Worm (Caenorhabditis elegans) whole organism, L4 larva: ENCODE data around the gene slc-25A18.2.

Source experiments
- F26F4.8 ChIP-seq: fragments of 200-800 bp; sonication (Bioruptor generic); conservative IDR thresholded peaks from 2 replicates; pipeline ENCODE4 v1.3.6; 2022; ENCODE audit warnings: missing genetic modification characterization, missing compliant biosample characterization
- ZK337.2 ChIP-seq: fragments of 200-800 bp; sonication (Bioruptor generic); IDR thresholded peaks from 2 replicates; pipeline ENCODE4 v1.3.6; 2022; ENCODE audit warnings: missing genetic modification reagents, missing genetic modification characterization, missing compliant biosample characterization
- aha-1 ChIP-seq: fragments of 150-350 bp; peaks from one replicate; lab custom pipeline; 2014; ENCODE audit warnings: missing biosample characterization, missing genetic modification characterization
- aly-2 ChIP-seq: sonication (generic microtip); optimal IDR thresholded peaks from 2 replicates; lab custom pipeline; 2018; ENCODE audit warnings: missing biosample characterization, missing genetic modification characterization
- arid-1 ChIP-seq: fragments of 200-800 bp; sonication (Bioruptor generic); conservative IDR thresholded peaks from 2 replicates; pipeline ENCODE4 v1.3.6; 2022; ENCODE audit warnings: missing genetic modification reagents, missing genetic modification characterization, missing compliant biosample characterization
- ceh-62 ChIP-seq: sonication (generic microtip); optimal IDR thresholded peaks from 2 replicates; lab custom pipeline; 2017; ENCODE audit warnings: missing biosample characterization, missing genetic modification characterization
- daf-16 ChIP-seq, 3 experiments: sonication (generic microtip); optimal IDR thresholded peaks; 2 replicates each; lab custom pipeline; 2016 to 2017; ENCODE audit warnings: missing genetic modification characterization in 3 of 3, missing genetic modification reagents in 3 of 3, mild to moderate bottlenecking in 2 of 3, missing compliant biosample characterization in 2 of 3, missing biosample characterization in 1 of 3, moderate library complexity in 1 of 3
- daf-19 ChIP-seq: fragments of 200-800 bp; sonication (Bioruptor generic); conservative IDR thresholded peaks from 2 replicates; pipeline ENCODE4 v1.3.6; 2022; ENCODE audit warnings: missing genetic modification characterization, missing compliant biosample characterization
- daf-8 ChIP-seq: fragments of 200-800 bp; sonication (Bioruptor generic); IDR thresholded peaks from 2 replicates; pipeline ENCODE4 v1.3.6; 2022; ENCODE audit warnings: missing genetic modification characterization, missing compliant biosample characterization
- dmd-6 ChIP-seq: fragments of 200-800 bp; sonication (Bioruptor generic); IDR thresholded peaks from 2 replicates; pipeline ENCODE4 v1.3.6; 2022; ENCODE audit warnings: missing genetic modification reagents, missing genetic modification characterization, missing compliant biosample characterization
- dmd-8 ChIP-seq: fragments of 200-800 bp; sonication (Bioruptor generic); IDR thresholded peaks from 2 replicates; pipeline ENCODE4 v1.3.6; 2022; ENCODE audit warnings: missing genetic modification characterization, missing compliant biosample characterization
- dve-1 ChIP-seq: sonication (generic microtip); optimal IDR thresholded peaks from 2 replicates; lab custom pipeline; 2017; ENCODE audit warnings: antibody characterized with exemption, mild to moderate bottlenecking, missing genetic modification characterization, missing compliant biosample characterization; ENCODE audit not compliant: insufficient read depth
- egl-27 ChIP-seq: sonication (generic microtip); optimal IDR thresholded peaks from 3 replicates; lab custom pipeline; 2017; ENCODE audit warnings: missing biosample characterization, missing genetic modification reagents, missing genetic modification characterization
- fkh-10 ChIP-seq: fragments of 150-350 bp; optimal IDR thresholded peaks from 2 replicates; lab custom pipeline; 2014; ENCODE audit warnings: missing biosample characterization, missing genetic modification reagents, missing genetic modification characterization
- gei-8 ChIP-seq: fragments of 200-800 bp; sonication (Bioruptor generic); optimal IDR thresholded peaks from 2 replicates; lab custom pipeline; 2018; ENCODE audit warnings: mild to moderate bottlenecking, missing genetic modification characterization, missing compliant biosample characterization
- hif-1 ChIP-seq, 2 experiments: sonication (generic microtip); optimal IDR thresholded peaks; 2 replicates each; lab custom pipeline; 2016 to 2017; ENCODE audit warnings: missing compliant biosample characterization in 2 of 2, missing genetic modification characterization in 2 of 2, missing genetic modification reagents in 2 of 2, missing genotype in 2 of 2, mild to moderate bottlenecking in 1 of 2
- hlh-11 ChIP-seq: fragments of 200-800 bp; sonication (Bioruptor generic); optimal IDR thresholded peaks from 2 replicates; lab custom pipeline; 2018; ENCODE audit warnings: mild to moderate bottlenecking, missing genetic modification characterization, missing compliant biosample characterization
- hlh-30 ChIP-seq: sonication (generic microtip); optimal IDR thresholded peaks from 2 replicates; lab custom pipeline; 2017; ENCODE audit warnings: antibody characterized with exemption, mild to moderate bottlenecking, missing genetic modification characterization, missing compliant biosample characterization; ENCODE audit not compliant: insufficient read depth
- lin-15B ChIP-seq: fragments of 150-350 bp; sonication (generic microtip); optimal IDR thresholded peaks from 3 replicates; lab custom pipeline; 2014; ENCODE audit warnings: missing biosample characterization, missing genetic modification characterization
- madf-9 ChIP-seq: fragments of 200-800 bp; sonication (Bioruptor generic); conservative IDR thresholded peaks from 2 replicates; pipeline ENCODE4 v1.3.6; 2022; ENCODE audit warnings: missing genetic modification reagents, missing genetic modification characterization, missing compliant biosample characterization
- mxl-2 ChIP-seq: fragments of 200-800 bp; sonication (Bioruptor generic); conservative IDR thresholded peaks from 2 replicates; pipeline ENCODE4 v1.3.6; 2022; ENCODE audit warnings: missing genetic modification reagents, missing genetic modification characterization, missing compliant biosample characterization
- mxl-3 ChIP-seq: fragments of 200-800 bp; sonication (Bioruptor generic); optimal IDR thresholded peaks from 2 replicates; lab custom pipeline; 2018; ENCODE audit warnings: mild to moderate bottlenecking, missing genetic modification characterization, missing compliant biosample characterization
- nhr-28 ChIP-seq: fragments of 150-350 bp; optimal IDR thresholded peaks from 2 replicates; lab custom pipeline; 2014; ENCODE audit warnings: missing biosample characterization, missing genetic modification characterization
- nhr-42 ChIP-seq: fragments of 200-800 bp; sonication (Bioruptor generic); IDR thresholded peaks from 2 replicates; pipeline ENCODE4 v1.3.6; 2022; ENCODE audit warnings: missing genetic modification characterization, missing compliant biosample characterization
- nhr-48 ChIP-seq: sonication (generic microtip); optimal IDR thresholded peaks from 2 replicates; lab custom pipeline; 2016; ENCODE audit warnings: mild to moderate bottlenecking, missing genetic modification characterization, missing compliant biosample characterization
- nhr-77 ChIP-seq: fragments of 150-350 bp; optimal IDR thresholded peaks from 2 replicates; lab custom pipeline; 2014; ENCODE audit warnings: missing biosample characterization, missing genetic modification characterization
- php-3 ChIP-seq: fragments of 200-800 bp; sonication (Bioruptor generic); IDR thresholded peaks from 2 replicates; pipeline ENCODE4 v1.3.6; 2022; ENCODE audit warnings: missing genetic modification reagents, missing genetic modification characterization, missing compliant biosample characterization
- pqm-1 ChIP-seq: sonication (generic microtip); optimal IDR thresholded peaks from 2 replicates; lab custom pipeline; 2017; ENCODE audit warnings: missing biosample characterization, missing genetic modification characterization
- snpc-4 ChIP-seq: fragments of 150-350 bp; optimal IDR thresholded peaks from 2 replicates; lab custom pipeline; 2014; ENCODE audit warnings: missing biosample characterization, missing genetic modification characterization
- unc-130 ChIP-seq: sonication (generic microtip); optimal IDR thresholded peaks from 2 replicates; lab custom pipeline; 2016; ENCODE audit warnings: missing genetic modification reagents, missing genetic modification characterization, missing compliant biosample characterization
- unc-62 ChIP-seq, 3 experiments: fragments of 150-350 bp in 1 of 3; sonication (generic microtip); optimal IDR thresholded peaks in 2 of 3; peaks in 1 of 3; 1 replicate in 1 of 3; 2 replicates in 2 of 3; lab custom pipeline; 2014 to 2017; ENCODE audit warnings: missing biosample characterization in 3 of 3, missing genetic modification characterization in 3 of 3, missing genetic modification reagents in 3 of 3, missing genotype in 1 of 3
- vab-7 ChIP-seq: fragments of 200-800 bp; sonication (Bioruptor generic); IDR thresholded peaks from 2 replicates; pipeline ENCODE4 v1.3.6; 2022; ENCODE audit warnings: missing genetic modification reagents, missing genetic modification characterization, missing compliant biosample characterization
- zfp-3 ChIP-seq: fragments of 200-800 bp; sonication (Bioruptor generic); conservative IDR thresholded peaks from 2 replicates; pipeline ENCODE4 v1.3.6; 2022; ENCODE audit warnings: missing genetic modification reagents, missing genetic modification characterization, missing compliant biosample characterization

slc-25A18.2 gene

DNA sequence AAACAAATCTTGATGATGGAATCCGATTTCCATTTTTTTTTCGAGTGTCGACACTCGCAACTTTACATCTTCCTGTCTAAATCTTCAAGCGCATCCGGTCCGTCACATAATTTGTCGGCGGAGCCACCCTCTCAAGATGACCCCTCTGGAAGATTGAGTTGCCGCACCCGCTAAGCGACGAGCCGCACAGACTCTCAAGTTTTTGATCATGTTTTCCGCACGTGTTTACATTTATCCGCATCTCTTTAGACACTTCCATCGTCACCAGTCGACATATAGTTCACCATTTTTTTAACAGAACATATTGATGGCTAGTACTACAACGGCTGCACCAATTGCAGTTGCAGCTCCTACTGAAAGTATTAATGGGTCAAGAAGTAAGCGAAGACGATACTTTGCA lies 16.6 kb downstream of the slc-25A18.2 start, which contains the start of gene F55G1.1:
F55G1.1 (plus strand) TSS at position 301 of the 400 bp plus-strand sequence.
- TF ChIP-seq nhr-77 (tag; lab: Kevin White, UChicago): no peak
- TF ChIP-seq unc-62 (GFP tag; optimal IDR thresholded peaks at IDR 0.05 in 1 of 2; lab: Kevin White, UChicago): peak in 1 of 2 experiments; percentile 79
- TF ChIP-seq unc-62 (tag; optimal IDR thresholded peaks at IDR 0.05; lab: Kevin White, UChicago): no peak

DNA sequence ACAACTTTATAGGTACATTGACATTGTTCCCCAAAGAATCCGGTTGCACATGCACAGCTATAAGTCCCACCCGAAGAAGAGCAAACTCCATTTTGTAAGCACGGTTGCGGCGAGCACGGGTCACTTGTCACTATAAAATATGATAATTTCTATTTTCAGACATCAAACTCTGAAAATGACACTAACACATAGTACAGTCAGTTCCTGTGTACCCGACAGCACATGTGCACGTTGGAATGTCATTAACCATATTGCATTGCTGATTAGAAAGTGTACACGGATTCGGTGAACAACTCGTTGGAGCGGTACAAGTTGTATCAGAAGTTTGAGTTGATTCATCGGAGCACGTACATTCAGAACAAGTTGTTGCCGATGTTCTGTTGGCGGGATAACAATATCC lies 22.4 kb downstream of the slc-25A18.2 start:
- peak; percentile 83 for TF ChIP-seq nhr-28 (tag; lab: Kevin White, UChicago)
- TF ChIP-seq nhr-48 (tag; lab: Kevin White, UChicago): peak; percentile 15
- TF ChIP-seq dmd-6 (GFP tag; lab: Robert Waterston, UW): peak; percentile 83
- no peak for TF ChIP-seq hlh-11 (tag; lab: Kevin White, UChicago)
- 0 out of 2 replicates have a peak, but pooled peaks have one; percentile 38 for TF ChIP-seq php-3 (GFP tag; lab: Robert Waterston, UW)
- peak; percentile 10 for TF ChIP-seq hlh-30
- peak; percentile 41 for TF ChIP-seq nhr-77 (tag; lab: Kevin White, UChicago)
- TF ChIP-seq pqm-1 (tag; lab: Kevin White, UChicago): peak; percentile 23
- TF ChIP-seq mxl-3: peak; percentile 56
- peak in 1 of 2 experiments; percentile 6 for TF ChIP-seq unc-62 (GFP tag; optimal IDR thresholded peaks at IDR 0.05 in 1 of 2; lab: Kevin White, UChicago)
- TF ChIP-seq unc-62 (tag; optimal IDR thresholded peaks at IDR 0.05; lab: Kevin White, UChicago): no peak
- TF ChIP-seq gei-8 (GFP tag; lab: Kevin White, UChicago): no peak
- TF ChIP-seq ceh-62 (tag; lab: Kevin White, UChicago): no peak
- TF ChIP-seq daf-16 (GFP tag; optimal IDR thresholded peaks at IDR 0.05; lab: Kevin White, UChicago): no peak
- peak; percentile 53 for TF ChIP-seq daf-16 (tag; optimal IDR thresholded peaks at IDR 0.05; lab: Kevin White, UChicago)
- TF ChIP-seq, all 104 proteins: peak for 10

- TF ChIP-seq ZK337.2 (GFP tag; lab: Robert Waterston, UW): no peak
- no peak for TF ChIP-seq dve-1
- no peak for TF ChIP-seq snpc-4 (tag; lab: Kevin White, UChicago)
- TF ChIP-seq vab-7: no peak
- TF ChIP-seq hif-1 (tag; optimal IDR thresholded peaks at IDR 0.05; lab: Kevin White, UChicago): no peak
- no peak for TF ChIP-seq mxl-2 (GFP tag; lab: Robert Waterston, UW)
- no peak for TF ChIP-seq aly-2 (tag; lab: Kevin White, UChicago)
- TF ChIP-seq nhr-42 (GFP tag; lab: Robert Waterston, UW): no peak
- TF ChIP-seq pqm-1 (tag; lab: Kevin White, UChicago): no peak
- no peak for TF ChIP-seq fkh-10 (GFP tag; lab: Kevin White, UChicago)
- TF ChIP-seq unc-130 (GFP tag; lab: Kevin White, UChicago): no peak
- TF ChIP-seq daf-8: no peak
- TF ChIP-seq daf-19 (GFP tag; lab: Robert Waterston, UW): no peak
- TF ChIP-seq egl-27 (tag; lab: Kevin White, UChicago): no peak
- no peak for TF ChIP-seq arid-1 (GFP tag; lab: Robert Waterston, UW)
Observed at ce11 chrIV:7497750-7498149, 22.9 kb downstream of the slc-25A18.2 start, which contains the start of gene egas-4. egas-4 (minus strand) TSS chrIV:7497850.

ce11 chrIV:7499302-7499701 lies 24.5 kb downstream of the slc-25A18.2 start:
- TF ChIP-seq daf-19 (GFP tag; lab: Robert Waterston, UW) (0 out of 2 replicates have a peak, but pooled peaks have one; percentile 18), F26F4.8 (GFP tag; lab: Robert Waterston, UW) (peak; percentile 61; the same call in 1 of the 2 replicates), dmd-8 (0 out of 2 replicates have a peak, but pooled peaks have one; percentile 15), arid-1 (GFP tag; lab: Robert Waterston, UW) (0 out of 2 replicates have a peak, but pooled peaks have one; percentile 33), zfp-3 (GFP tag; lab: Robert Waterston, UW) (no peak), aha-1 (tag; lab: Kevin White, UChicago) (peak; percentile 55), snpc-4 (tag; lab: Kevin White, UChicago) (peak; percentile 49), lin-15B (no peak), dve-1 (peak; percentile 14), daf-16 (GFP tag; optimal IDR thresholded peaks at IDR 0.05; lab: Kevin White, UChicago) (peak in 1 of 2 experiments; percentile 19), daf-16 (tag; optimal IDR thresholded peaks at IDR 0.05; lab: Kevin White, UChicago) (no peak), madf-9 (GFP tag; lab: Robert Waterston, UW) (no peak)
